Worm (Caenorhabditis elegans): ENCODE data around the gene set-26.
"Not testable (repeated sequence)": the region's sequence is repeated elsewhere in the genome, so short reads cannot be mapped to it uniquely, and the experiment has no call there.

set-26 gene

ce11 chrIV:16625909-16626308 is 29.8 kb downstream of the set-26 start, which contains the start of gene fip-7:
Gene fip-7 (plus strand): TSS chrIV:16626209.
- not testable (repeated sequence) for TF ChIP-seq unc-62 (GFP tag; optimal IDR thresholded peaks at IDR 0.05)

ce11 chrIV:16622522-16622921 is 33.2 kb downstream of the set-26 start:
- no peak for TF ChIP-seq unc-62 (GFP tag; optimal IDR thresholded peaks at IDR 0.05)

- no peak for TF ChIP-seq unc-62 (GFP tag; optimal IDR thresholded peaks at IDR 0.05)
These were observed 53.0 kb downstream of the set-26 start, which contains the start of gene col-137 for ce11 chrIV:16602676-16603075. Gene col-137 (minus strand): TSS chrIV:16602776.

ce11 chrIV:16601599-16601998 is 54.1 kb downstream of the set-26 start:
- TF ChIP-seq unc-62 (GFP tag; optimal IDR thresholded peaks at IDR 0.05) = no peak

All from whole organism, dauer.